Worm (Caenorhabditis elegans): ENCODE results near the gene col-121.

Gene col-121

ce11 chrIV:9423095-9423494, 27.1 kb upstream of the col-121 start, which contains the start of gene srxa-2:
srxa-2 (plus strand) TSS chrIV:9423395.
- TF ChIP-seq nhr-237 (tag; optimal IDR thresholded peaks at IDR 0.05) (no peak), ztf-4 (tag; optimal IDR thresholded peaks at IDR 0.05) (no peak), nhr-12 (tag; optimal IDR thresholded peaks at IDR 0.05) (no peak), ztf-11 (tag; optimal IDR thresholded peaks at IDR 0.05) (no peak), mbf-1 (tag; optimal IDR thresholded peaks at IDR 0.05) (no peak), C34F6.9 (tag; optimal IDR thresholded peaks at IDR 0.05) (no peak), snpc-4 (tag; optimal IDR thresholded peaks at IDR 0.05) (no peak), sma-9 (GFP tag; optimal IDR thresholded peaks at IDR 0.05) (no peak), sma-9 (tag; optimal IDR thresholded peaks at IDR 0.05) (no peak), ama-1 (optimal IDR thresholded peaks at IDR 0.05) (no peak), R02D3.7 (tag; optimal IDR thresholded peaks at IDR 0.05) (no peak), skn-1 (tag; optimal IDR thresholded peaks at IDR 0.05) (no peak)

- TF ChIP-seq ztf-11 (tag; optimal IDR thresholded peaks at IDR 0.05), result no peak
- no peak for TF ChIP-seq nhr-10 (tag; optimal IDR thresholded peaks at IDR 0.05)
- no peak for TF ChIP-seq snpc-4 (tag; optimal IDR thresholded peaks at IDR 0.05)
- TF ChIP-seq aly-2 (tag; optimal IDR thresholded peaks at IDR 0.05), result no peak
- TF ChIP-seq lin-39 (tag; optimal IDR thresholded peaks at IDR 0.05), result no peak
- no peak for TF ChIP-seq fos-1 (tag; optimal IDR thresholded peaks at IDR 0.05)
- TF ChIP-seq elt-1 (tag; optimal IDR thresholded peaks at IDR 0.05), result no peak
- TF ChIP-seq Y55F3AM.14 (GFP tag; optimal IDR thresholded peaks at IDR 0.05), result no peak
- TF ChIP-seq nhr-12 (tag; optimal IDR thresholded peaks at IDR 0.05), result no peak
- no peak for TF ChIP-seq ceh-82 (tag; optimal IDR thresholded peaks at IDR 0.05)
- no peak for TF ChIP-seq ztf-1 (GFP tag; conservative IDR thresholded peaks at IDR 0.05)
- TF ChIP-seq ZK546.5 (tag; optimal IDR thresholded peaks at IDR 0.05), result no peak
- TF ChIP-seq R02D3.7 (tag; optimal IDR thresholded peaks at IDR 0.05), result no peak
- no peak for TF ChIP-seq mbf-1 (tag; optimal IDR thresholded peaks at IDR 0.05)
Measured at ce11 chrIV:9422408-9422807, 26.4 kb upstream of the col-121 start, which contains the start of gene F56D5.9. F56D5.9 (minus strand) TSS chrIV:9422508.

ce11 chrIV:9408004-9408403, 12.0 kb upstream of the col-121 start, which contains the start of gene F56D5.5:
F56D5.5 (minus strand) TSS chrIV:9408104.
- no peak for TF ChIP-seq snpc-4 (tag; optimal IDR thresholded peaks at IDR 0.05)
- TF ChIP-seq mab-5 (tag; optimal IDR thresholded peaks at IDR 0.05), result no peak
- no peak for TF ChIP-seq nhr-11 (tag; optimal IDR thresholded peaks at IDR 0.05)
- no peak for TF ChIP-seq crh-2 (tag; optimal IDR thresholded peaks at IDR 0.05)
- TF ChIP-seq ceh-16 (tag; optimal IDR thresholded peaks at IDR 0.05), result no peak
- no peak for TF ChIP-seq nhr-23 (tag; optimal IDR thresholded peaks at IDR 0.05)
- no peak for TF ChIP-seq sem-4 (tag; optimal IDR thresholded peaks at IDR 0.05)
- no peak for TF ChIP-seq nhr-6 (tag; optimal IDR thresholded peaks at IDR 0.05)
- TF ChIP-seq lsy-2 (tag; optimal IDR thresholded peaks at IDR 0.05), result no peak
- no peak for TF ChIP-seq fos-1 (tag; optimal IDR thresholded peaks at IDR 0.05)
- TF ChIP-seq blmp-1 (tag; optimal IDR thresholded peaks at IDR 0.05; ENCODE audit: insufficient read depth), result no peak
- no peak for TF ChIP-seq mdl-1 (tag; optimal IDR thresholded peaks at IDR 0.05)
- TF ChIP-seq zag-1 (tag; optimal IDR thresholded peaks at IDR 0.05), result no peak

ce11 chrIV:9403761-9404420, 7.9 kb upstream of the col-121 start:
- TF ChIP-seq lsy-2 (tag; optimal IDR thresholded peaks at IDR 0.05), result peak in 1 of 2 experiments; percentile 9
- no peak for TF ChIP-seq F13H6.1 (tag; optimal IDR thresholded peaks at IDR 0.05)
- no peak for TF ChIP-seq peb-1 (tag; optimal IDR thresholded peaks at IDR 0.05)
- TF ChIP-seq unc-55 (GFP tag; optimal IDR thresholded peaks at IDR 0.05), result no peak
- TF ChIP-seq sem-4 (tag; optimal IDR thresholded peaks at IDR 0.05), result no peak
- no peak for TF ChIP-seq ama-1 (optimal IDR thresholded peaks at IDR 0.05)
- no peak for TF ChIP-seq lin-11 (tag; optimal IDR thresholded peaks at IDR 0.05)
- no peak for TF ChIP-seq mdl-1 (tag; optimal IDR thresholded peaks at IDR 0.05)
- peak; percentile 14 for TF ChIP-seq C34F6.9 (tag; optimal IDR thresholded peaks at IDR 0.05)
- no peak for TF ChIP-seq crh-2 (tag; optimal IDR thresholded peaks at IDR 0.05)
- TF ChIP-seq R02D3.7 (tag; optimal IDR thresholded peaks at IDR 0.05), result no peak
- no peak for TF ChIP-seq fos-1 (tag; optimal IDR thresholded peaks at IDR 0.05)
- peak; percentile 88 for TF ChIP-seq gmeb-1 (tag; optimal IDR thresholded peaks at IDR 0.05)
- TF ChIP-seq zag-1 (tag; optimal IDR thresholded peaks at IDR 0.05), result no peak
- no peak for TF ChIP-seq ceh-16 (tag; optimal IDR thresholded peaks at IDR 0.05)
- TF ChIP-seq alr-1 (tag; optimal IDR thresholded peaks at IDR 0.05), result no peak
- TF ChIP-seq mab-5 (tag; optimal IDR thresholded peaks at IDR 0.05), result no peak
- no peak for TF ChIP-seq nhr-25 (tag; optimal IDR thresholded peaks at IDR 0.05)
- no peak for TF ChIP-seq egl-27 (tag; optimal IDR thresholded peaks at IDR 0.05)
- no peak for TF ChIP-seq snpc-4 (tag; optimal IDR thresholded peaks at IDR 0.05)
- no peak for TF ChIP-seq nhr-10 (tag; optimal IDR thresholded peaks at IDR 0.05)

All from whole organism, L2 larva.